Fruit fly (Drosophila melanogaster) whole organism, prepupa: ENCODE results near the gene Fst.

ENCODE experiments used
- CG10669 ChIP-seq: fragments of 200-800 bp; sonication (Bioruptor generic); optimal IDR thresholded peaks from 3 replicates; lab custom pipeline; 2018; ENCODE audit warnings: missing biosample characterization, mild to moderate bottlenecking, missing genetic modification characterization, moderate library complexity
- CG11902 ChIP-seq: fragments of 200-800 bp; sonication (Bioruptor generic); optimal IDR thresholded peaks from 3 replicates; lab custom pipeline; 2016; ENCODE audit warnings: missing biosample characterization, missing genetic modification characterization
- OdsH ChIP-seq: fragments of 200-800 bp; sonication (Bioruptor generic); optimal IDR thresholded peaks from 3 replicates; lab custom pipeline; 2016; ENCODE audit warnings: missing biosample characterization, missing genetic modification characterization
- pdm3 ChIP-seq: fragments of 200-800 bp; sonication (Bioruptor generic); optimal IDR thresholded peaks from 3 replicates; lab custom pipeline; 2016; ENCODE audit warnings: missing biosample characterization, missing genetic modification characterization

dm6 chr3R:9643977-9644376 lies 2.0 kb downstream of the Fst start:
- TF ChIP-seq CG11902 (GFP tag; lab: Kevin White, UChicago) (no peak), pdm3 (no peak), OdsH (no peak), CG10669 (no peak)
